Worm (Caenorhabditis elegans): Measurements from ENCODE around the gene Y49F6C.6.

The Y49F6C.6 gene

ce11 chrII:3322257-3322656, 44.7 kb downstream of the Y49F6C.6 start, which contains the start of gene Y46D2A.1:
TSS of gene Y46D2A.1 (plus strand) at chrII:3322557.
- TF ChIP-seq unc-55 (GFP tag; optimal IDR thresholded peaks at IDR 0.05) (no peak), nhr-10 (tag; optimal IDR thresholded peaks at IDR 0.05) (no peak)

- TF ChIP-seq sma-9 (GFP tag; optimal IDR thresholded peaks at IDR 0.05) (peak; percentile 0), sma-9 (tag; optimal IDR thresholded peaks at IDR 0.05) (no peak), nhr-6 (tag; optimal IDR thresholded peaks at IDR 0.05) (no peak)
Observed at ce11 chrII:3318839-3319238, 48.2 kb downstream of the Y49F6C.6 start.

All from whole organism, L2 larva.